Worm (Caenorhabditis elegans): ENCODE measurements around the gene F41B4.3.

DNA sequence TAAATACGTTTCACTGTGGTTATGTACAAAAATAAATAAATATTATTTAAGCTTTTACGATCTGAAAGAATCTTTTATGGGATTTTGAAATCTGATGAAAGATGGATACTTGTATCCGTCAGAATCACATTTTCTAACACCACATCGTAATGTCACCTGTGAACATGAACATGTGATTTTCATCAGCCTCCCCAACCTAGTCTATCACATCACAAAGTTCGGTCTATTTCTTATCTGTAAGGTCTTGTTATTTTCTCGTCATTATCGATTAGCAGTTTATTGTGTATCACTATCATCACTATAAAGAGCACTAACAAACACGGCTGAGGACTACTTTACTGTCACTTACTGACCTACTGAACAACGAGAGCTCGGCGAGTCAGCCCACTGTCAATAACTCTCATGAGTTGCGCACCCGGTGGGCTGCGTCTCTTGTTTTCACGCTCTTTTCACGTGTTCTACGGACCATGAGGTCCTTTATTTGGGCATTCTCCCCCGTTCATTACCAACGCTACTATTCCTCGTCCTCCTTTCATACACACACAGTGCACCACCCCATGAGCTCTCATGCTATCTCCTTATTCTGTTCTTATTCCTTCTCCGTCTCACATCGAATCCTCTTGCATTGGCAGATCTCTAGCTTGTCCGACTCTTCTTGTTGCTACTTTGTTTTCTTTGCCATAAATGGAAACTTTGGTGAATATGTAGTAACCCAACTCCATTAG, 28.6 kb downstream of the F41B4.3 start:
- TF ChIP-seq attf-6 (GFP tag; IDR thresholded peaks at IDR 0.05) = no peak
- no peak for TF ChIP-seq snpc-1.3 (tag; optimal IDR thresholded peaks at IDR 0.05; ENCODE audit: insufficient read depth)
- no peak for TF ChIP-seq ets-4 (GFP tag; optimal IDR thresholded peaks at IDR 0.05)
- no peak for TF ChIP-seq him-1 (tag; optimal IDR thresholded peaks at IDR 0.05)
- no peak for TF ChIP-seq Y53G8AR.9 (GFP tag; conservative IDR thresholded peaks at IDR 0.05)
- no peak for TF ChIP-seq cebp-1 (GFP tag; IDR thresholded peaks at IDR 0.05)
- TF ChIP-seq cebp-1 (tag; optimal IDR thresholded peaks at IDR 0.05) = peak; percentile 29
- peak; percentile 1 for TF ChIP-seq atf-7 (tag; optimal IDR thresholded peaks at IDR 0.05)
- no peak for TF ChIP-seq aptf-2 (GFP tag; conservative IDR thresholded peaks at IDR 0.05)
- no peak for TF ChIP-seq F37B4.10 (GFP tag; IDR thresholded peaks at IDR 0.05)
- no peak for TF ChIP-seq Y56A3A.18 (GFP tag; IDR thresholded peaks at IDR 0.05)

Data from whole organism, young adult.